Fruit fly (Drosophila melanogaster) whole organism, embryonic: ENCODE results near the gene APC4.

Experiments used
- Atf6 ChIP-seq: fragments of 200-800 bp; sonication (Bioruptor generic); IDR thresholded peaks from 2 replicates; pipeline ENCODE4 v1.3.6; 2022; ENCODE audit warnings: missing biosample characterization, missing genetic modification characterization
- B-H1 ChIP-seq: fragments of 200-800 bp; sonication (Bioruptor generic); IDR thresholded peaks from 3 replicates; pipeline ENCODE4 v1.3.6; 2022; ENCODE audit warnings: missing biosample characterization, missing genetic modification characterization
- Bgb ChIP-seq: fragments of 200-800 bp; sonication (Bioruptor generic); IDR thresholded peaks from 2 replicates; pipeline ENCODE4 v1.3.6; 2022; ENCODE audit warnings: missing biosample characterization, missing genetic modification characterization; ENCODE audit not compliant: partially characterized antibody
- C15 ChIP-seq: fragments of 200-800 bp; sonication (Bioruptor generic); IDR thresholded peaks from 3 replicates; pipeline ENCODE4 v1.3.6; 2022; ENCODE audit warnings: missing biosample characterization, missing genetic modification characterization
- CG10959 ChIP-seq: fragments of 200-800 bp; sonication (Bioruptor generic); IDR thresholded peaks from 2 replicates; pipeline ENCODE4 v1.3.6; 2022; ENCODE audit warnings: missing biosample characterization, missing genetic modification characterization
- CG11723 ChIP-seq: fragments of 200-800 bp; sonication (Bioruptor generic); optimal IDR thresholded peaks from 2 replicates; lab custom pipeline; 2017; ENCODE audit warnings: missing biosample characterization, mild to moderate bottlenecking, missing genetic modification characterization
- CG12299 ChIP-seq: fragments of 200-800 bp; sonication (Bioruptor generic); optimal IDR thresholded peaks from 2 replicates; lab custom pipeline; 2018; ENCODE audit warnings: missing biosample characterization, mild to moderate bottlenecking, missing genetic modification characterization
- CG12769 ChIP-seq: fragments of 200-800 bp; sonication (Bioruptor generic); optimal IDR thresholded peaks from 2 replicates; lab custom pipeline; 2019; ENCODE audit warnings: missing biosample characterization, mild to moderate bottlenecking, missing genetic modification characterization, moderate library complexity
- CG14441 ChIP-seq: fragments of 200-800 bp; sonication (Bioruptor generic); IDR thresholded peaks from 2 replicates; pipeline ENCODE4 v1.3.6; 2022; ENCODE audit warnings: missing biosample characterization, missing genetic modification characterization
- CG14667 ChIP-seq: fragments of 200-800 bp; sonication (Bioruptor generic); IDR thresholded peaks from 2 replicates; pipeline ENCODE4 v1.3.6; 2022; ENCODE audit warnings: missing biosample characterization, missing genetic modification characterization
- CG15011 ChIP-seq: fragments of 200-800 bp; sonication (Bioruptor generic); optimal IDR thresholded peaks from 3 replicates; lab custom pipeline; 2018; ENCODE audit warnings: missing biosample characterization, mild to moderate bottlenecking, missing genetic modification characterization
- CG16815 ChIP-seq: fragments of 200-800 bp; sonication (Bioruptor generic); optimal IDR thresholded peaks from 3 replicates; lab custom pipeline; 2017; ENCODE audit warnings: missing biosample characterization, mild to moderate bottlenecking, missing genetic modification characterization
- CG17612 ChIP-seq: fragments of 200-800 bp; sonication (Bioruptor generic); IDR thresholded peaks from 2 replicates; pipeline ENCODE4 v1.3.6; 2022; ENCODE audit warnings: missing biosample characterization, missing genetic modification characterization
- CG18619 ChIP-seq: fragments of 200-800 bp; sonication (Bioruptor generic); optimal IDR thresholded peaks from 3 replicates; lab custom pipeline; 2017; ENCODE audit warnings: missing biosample characterization, mild to moderate bottlenecking, missing genetic modification characterization
- CG2889 ChIP-seq: fragments of 200-800 bp; sonication (Bioruptor generic); IDR thresholded peaks from 3 replicates; pipeline ENCODE4 v1.3.6; 2022; ENCODE audit warnings: missing biosample characterization, missing genetic modification characterization
- CG34422 ChIP-seq: fragments of 200-800 bp; sonication (Bioruptor generic); IDR thresholded peaks from 3 replicates; pipeline ENCODE4 v1.3.6; 2022; ENCODE audit warnings: missing biosample characterization, missing genetic modification characterization
- CG4617 ChIP-seq: fragments of 200-800 bp; sonication (Bioruptor generic); optimal IDR thresholded peaks from 3 replicates; lab custom pipeline; 2016; ENCODE audit warnings: missing biosample characterization, missing genetic modification characterization, borderline replicate concordance
- CG4707 ChIP-seq: fragments of 200-800 bp; sonication (Bioruptor generic); optimal IDR thresholded peaks from 2 replicates; lab custom pipeline; 2018; ENCODE audit warnings: missing biosample characterization, mild to moderate bottlenecking, missing genetic modification characterization, moderate library complexity
- CG8388 ChIP-seq: fragments of 200-800 bp; sonication (Bioruptor generic); optimal IDR thresholded peaks from 2 replicates; lab custom pipeline; 2019; ENCODE audit warnings: missing biosample characterization, mild to moderate bottlenecking, missing genetic modification characterization, moderate library complexity
- CG8924 ChIP-seq: fragments of 200-800 bp; optimal IDR thresholded peaks from 3 replicates; lab custom pipeline; 2019; ENCODE audit warnings: missing biosample characterization, mild to moderate bottlenecking, missing genetic modification characterization, moderate library complexity
- Camta ChIP-seq: fragments of 200-800 bp; sonication (Bioruptor generic); optimal IDR thresholded peaks from 2 replicates; lab custom pipeline; 2016; ENCODE audit warnings: missing biosample characterization, missing genetic modification characterization
- D ChIP-seq, 2 experiments: fragments of 200-800 bp in 1 of 2; fragments of >200 bp in 1 of 2; sonication (Bioruptor generic) in 1 of 2; optimal IDR thresholded peaks; 2 replicates in 1 of 2; 3 replicates in 1 of 2; lab custom pipeline; 2017; ENCODE audit warnings: mild to moderate bottlenecking in 1 of 2, missing biosample characterization in 1 of 2, missing genetic modification characterization in 1 of 2, missing genetic modification reagents in 1 of 2
- Dek ChIP-seq: fragments of 200-800 bp; sonication (Bioruptor generic); optimal IDR thresholded peaks from 3 replicates; lab custom pipeline; 2019; ENCODE audit warnings: missing biosample characterization, mild to moderate bottlenecking, missing genetic modification characterization, moderate library complexity
- Dip2 ChIP-seq: fragments of 200-800 bp; sonication (Bioruptor generic); IDR thresholded peaks from 2 replicates; pipeline ENCODE4 v1.3.6; 2022; ENCODE audit warnings: missing biosample characterization, missing genetic modification characterization
- Fer1 ChIP-seq: fragments of 200-800 bp; sonication (Bioruptor generic); optimal IDR thresholded peaks from 2 replicates; lab custom pipeline; 2017; ENCODE audit warnings: missing biosample characterization, mild to moderate bottlenecking, missing genetic modification characterization
- Gug ChIP-seq: fragments of 200-800 bp; sonication (Bioruptor generic); IDR thresholded peaks from 4 replicates; pipeline ENCODE4 v1.3.6; 2022; ENCODE audit warnings: missing biosample characterization, missing genetic modification characterization
- H2.0 ChIP-seq: fragments of 200-800 bp; sonication (Bioruptor generic); IDR thresholded peaks from 2 replicates; pipeline ENCODE4 v1.3.6; 2022; ENCODE audit warnings: missing biosample characterization, missing genetic modification characterization
- HHEX ChIP-seq: fragments of 200-800 bp; sonication (Bioruptor generic); optimal IDR thresholded peaks from 3 replicates; lab custom pipeline; 2017; ENCODE audit warnings: missing biosample characterization, mild to moderate bottlenecking, missing genetic modification characterization, missing genetic modification reagents
- al ChIP-seq: fragments of 200-800 bp; sonication (Bioruptor generic); IDR thresholded peaks from 2 replicates; pipeline ENCODE4 v1.3.6; 2022; ENCODE audit warnings: missing biosample characterization, missing genetic modification characterization
- cato ChIP-seq: fragments of 200-800 bp; sonication (Bioruptor generic); optimal IDR thresholded peaks from 2 replicates; lab custom pipeline; 2016; ENCODE audit warnings: missing biosample characterization, missing genetic modification characterization, borderline replicate concordance
- chinmo ChIP-seq: fragments of 200-800 bp; sonication (Bioruptor generic); IDR thresholded peaks from 4 replicates; pipeline ENCODE4 v1.3.6; 2022; ENCODE audit warnings: missing biosample characterization, missing genetic modification characterization; ENCODE audit not compliant: partially characterized antibody
- dan ChIP-seq: fragments of 200-800 bp; sonication (Bioruptor generic); IDR thresholded peaks from 2 replicates; pipeline ENCODE4 v1.3.6; 2022; ENCODE audit warnings: missing biosample characterization, missing genetic modification characterization
- gro ChIP-seq: fragments of 200-800 bp; sonication (Bioruptor generic); optimal IDR thresholded peaks from 2 replicates; lab custom pipeline; 2016; ENCODE audit warnings: missing biosample characterization, missing genetic modification characterization
- gsb ChIP-seq: fragments of 200-800 bp; sonication (Bioruptor generic); IDR thresholded peaks from 2 replicates; pipeline ENCODE4 v1.3.6; 2022; ENCODE audit warnings: missing biosample characterization, missing genetic modification characterization
- gsb-n ChIP-seq: fragments of 200-800 bp; sonication (Bioruptor generic); optimal IDR thresholded peaks from 3 replicates; lab custom pipeline; 2018; ENCODE audit warnings: missing biosample characterization, mild to moderate bottlenecking, missing genetic modification characterization
- ham ChIP-seq: fragments of 200-800 bp; sonication (Bioruptor generic); IDR thresholded peaks from 2 replicates; pipeline ENCODE4 v1.3.6; 2022; ENCODE audit warnings: missing biosample characterization, missing genetic modification characterization
- jing ChIP-seq: fragments of 200-800 bp; sonication (Bioruptor generic); optimal IDR thresholded peaks from 2 replicates; lab custom pipeline; 2018; ENCODE audit warnings: missing biosample characterization, mild to moderate bottlenecking, missing genetic modification characterization
- ken ChIP-seq: fragments of 200-800 bp; sonication (Bioruptor generic); IDR thresholded peaks from 3 replicates; pipeline ENCODE4 v1.3.6; 2022; ENCODE audit warnings: missing biosample characterization, missing genetic modification characterization
- mirr ChIP-seq: fragments of 200-800 bp; sonication (Bioruptor generic); optimal IDR thresholded peaks from 3 replicates; lab custom pipeline; 2018; ENCODE audit warnings: missing biosample characterization, mild to moderate bottlenecking, missing genetic modification characterization
- nau ChIP-seq: fragments of 200-800 bp; sonication (Bioruptor generic); optimal IDR thresholded peaks from 3 replicates; lab custom pipeline; 2017; ENCODE audit warnings: missing biosample characterization, mild to moderate bottlenecking, missing genetic modification characterization, missing genetic modification reagents
- nerfin-1 ChIP-seq: fragments of 200-800 bp; sonication (Bioruptor generic); optimal IDR thresholded peaks from 3 replicates; lab custom pipeline; 2019; ENCODE audit warnings: missing biosample characterization, mild to moderate bottlenecking, missing genetic modification characterization, moderate library complexity
- nerfin-2 ChIP-seq: fragments of 200-800 bp; sonication (Bioruptor generic); IDR thresholded peaks from 2 replicates; pipeline ENCODE4 v1.3.6; 2022; ENCODE audit warnings: missing biosample characterization, missing genetic modification characterization; ENCODE audit not compliant: partially characterized antibody
- phol ChIP-seq: fragments of 200-800 bp; sonication (Bioruptor generic); optimal IDR thresholded peaks from 3 replicates; lab custom pipeline; 2018; ENCODE audit warnings: missing biosample characterization, mild to moderate bottlenecking, missing genetic modification characterization, moderate library complexity
- shn ChIP-seq: fragments of 200-800 bp; sonication (Bioruptor generic); optimal IDR thresholded peaks from 3 replicates; lab custom pipeline; 2016; ENCODE audit warnings: missing biosample characterization, missing genetic modification characterization
- sr ChIP-seq: fragments of 200-800 bp; sonication (Bioruptor generic); IDR thresholded peaks from 3 replicates; pipeline ENCODE4 v1.3.6; 2022; ENCODE audit warnings: missing biosample characterization, missing genetic modification characterization
- ssp ChIP-seq: fragments of 200-800 bp; sonication (Bioruptor generic); IDR thresholded peaks from 2 replicates; pipeline ENCODE4 v1.3.6; 2022; ENCODE audit warnings: missing biosample characterization, missing genetic modification characterization
- tll ChIP-seq, 2 experiments: fragments of 200-800 bp in 1 of 2; fragments of >200 bp in 1 of 2; sonication (Bioruptor generic) in 1 of 2; optimal IDR thresholded peaks; 2 replicates each; lab custom pipeline; 2017 to 2019; ENCODE audit warnings: missing biosample characterization in 2 of 2, missing genetic modification characterization in 2 of 2, mild to moderate bottlenecking in 1 of 2, moderate library complexity in 1 of 2
- zen2 ChIP-seq: fragments of 200-800 bp; sonication (Bioruptor generic); IDR thresholded peaks from 3 replicates; pipeline ENCODE4 v1.3.6; 2022; ENCODE audit warnings: missing biosample characterization, missing genetic modification characterization; ENCODE audit not compliant: partially characterized antibody

The APC4 gene

DNA sequence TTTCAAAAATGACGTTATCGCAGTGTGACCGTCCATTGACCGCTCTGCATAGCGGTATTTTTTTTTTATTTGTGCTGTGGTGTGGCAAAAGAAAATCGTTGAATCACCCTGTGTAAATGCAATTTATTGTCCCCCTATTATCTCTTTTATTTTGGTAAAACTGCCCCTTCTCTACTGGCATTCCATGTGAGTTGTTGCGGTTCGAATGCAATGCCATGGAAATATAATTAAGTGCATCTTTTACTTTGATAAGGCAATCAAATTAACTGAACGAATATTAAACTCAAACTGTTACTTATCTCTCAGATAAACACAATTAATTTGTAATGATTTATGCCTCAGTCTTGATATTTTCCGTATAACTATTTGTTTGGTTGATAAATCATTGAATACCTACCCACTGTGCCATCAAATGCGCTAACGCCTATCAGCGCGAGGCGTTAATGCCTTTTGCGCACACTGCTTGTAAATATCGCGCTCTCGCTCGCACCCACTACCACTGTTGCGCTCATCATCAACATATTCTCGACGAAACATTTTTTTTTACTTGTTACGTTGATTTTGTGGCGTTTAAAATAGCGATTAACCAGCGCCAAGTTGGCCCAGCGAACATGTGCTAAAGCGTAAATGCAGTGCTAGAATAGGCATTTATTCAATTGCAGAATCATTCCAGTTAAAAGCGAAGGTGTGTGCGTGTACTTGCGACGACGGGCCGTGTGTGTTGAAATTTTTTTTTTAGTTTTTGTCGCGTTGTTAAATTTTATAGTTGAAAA is 26.5 kb downstream of the APC4 start (continued):
- TF ChIP-seq CG15011 (GFP tag; lab: Kevin White, UChicago) (no peak), CG12299 (tag; lab: Kevin White, UChicago) (peak; percentile 13), Bgb (GFP tag; lab: Robert Waterston, UW) (no peak), zen2 (no peak), H2.0 (peak; percentile 36), dan (GFP tag; lab: Robert Waterston, UW) (no peak), CG2889 (GFP tag; lab: Robert Waterston, UW) (no peak), tll (GFP tag; optimal IDR thresholded peaks at IDR 0.05; lab: Kevin White, UChicago) (peak in 1 of 2 experiments; percentile 70), CG8924 (tag; lab: Kevin White, UChicago) (peak; percentile 61), gro (peak; percentile 56), mirr (peak; percentile 3), ham (GFP tag; lab: Robert Waterston, UW) (no peak), shn (GFP tag; lab: Kevin White, UChicago) (peak; percentile 72), CG4707 (GFP tag; lab: Kevin White, UChicago) (peak; percentile 36), cato (GFP tag; lab: Kevin White, UChicago) (peak; percentile 45), CG17612 (GFP tag; lab: Robert Waterston, UW) (no peak), sr (GFP tag; lab: Robert Waterston, UW) (no peak), nerfin-2 (no peak), Dek (tag; lab: Kevin White, UChicago) (peak; percentile 37), jing (GFP tag; lab: Kevin White, UChicago) (peak; percentile 43), al (GFP tag; lab: Robert Waterston, UW) (0 out of 2 replicates have a peak, but pooled peaks have one; percentile 24), Gug (GFP tag; lab: Robert Waterston, UW) (peak; percentile 5; the same call in 1 of the 4 replicates), CG34422 (GFP tag; lab: Robert Waterston, UW) (0 out of 3 replicates have a peak, but pooled peaks have one; percentile 41), ssp (GFP tag; lab: Robert Waterston, UW) (peak; percentile 46; the same call in 1 of the 2 replicates), B-H1 (GFP tag; lab: Robert Waterston, UW) (peak; percentile 28; the same call in 1 of the 3 replicates), phol (peak; percentile 72), Dip2 (GFP tag; lab: Robert Waterston, UW) (no peak), CG8388 (GFP tag; lab: Kevin White, UChicago) (peak; percentile 47), CG14441 (peak; percentile 52; the same call in 1 of the 2 replicates), ken (GFP tag; lab: Robert Waterston, UW) (no peak), CG11723 (GFP tag; lab: Kevin White, UChicago) (no peak), nau (no peak), CG14667 (GFP tag; lab: Robert Waterston, UW) (peak; percentile 13; the same call in 1 of the 2 replicates), Atf6 (GFP tag; lab: Robert Waterston, UW) (no peak), chinmo (no peak), D (optimal IDR thresholded peaks at IDR 0.05; lab: Kevin White, UChicago) (no peak), D (GFP tag; optimal IDR thresholded peaks at IDR 0.05; lab: Kevin White, UChicago) (peak; percentile 27), Camta (GFP tag; lab: Kevin White, UChicago) (peak; percentile 53), nerfin-1 (tag; lab: Kevin White, UChicago) (peak; percentile 30), gsb-n (tag; lab: Kevin White, UChicago) (peak; percentile 40), gsb (no peak), C15 (no peak), CG18619 (GFP tag; lab: Kevin White, UChicago) (peak; percentile 48), Fer1 (GFP tag; lab: Kevin White, UChicago) (no peak), CG12769 (tag; lab: Kevin White, UChicago) (no peak), HHEX (GFP tag; lab: Kevin White, UChicago) (peak; percentile 13), CG4617 (GFP tag; lab: Kevin White, UChicago) (peak; percentile 53), CG16815 (GFP tag; lab: Kevin White, UChicago) (peak; percentile 43), CG10959 (GFP tag; lab: Robert Waterston, UW) (no peak)
